Worm (Caenorhabditis elegans) whole organism, L4 larva: ENCODE measurements around the gene F55H2.5.

Experiments used
- ceh-82 ChIP-seq: sonication (generic microtip); optimal IDR thresholded peaks from 2 replicates; lab custom pipeline; 2017; ENCODE audit warnings: missing biosample characterization, missing genetic modification characterization
- daf-12 ChIP-seq: fragments of 150-350 bp; optimal IDR thresholded peaks from 2 replicates; lab custom pipeline; 2014; ENCODE audit warnings: missing biosample characterization, missing genetic modification reagents, missing genetic modification characterization
- egl-43 ChIP-seq: fragments of 200-800 bp; sonication (Bioruptor generic); IDR thresholded peaks from 2 replicates; pipeline ENCODE4 v1.3.6; 2022; ENCODE audit warnings: missing genetic modification reagents, missing genetic modification characterization, missing compliant biosample characterization
- hlh-30 ChIP-seq: sonication (generic microtip); optimal IDR thresholded peaks from 2 replicates; lab custom pipeline; 2017; ENCODE audit warnings: antibody characterized with exemption, mild to moderate bottlenecking, missing genetic modification characterization, missing compliant biosample characterization; ENCODE audit not compliant: insufficient read depth
- lin-39 ChIP-seq: fragments of 150-350 bp; optimal IDR thresholded peaks from 2 replicates; lab custom pipeline; 2014; ENCODE audit warnings: missing biosample characterization, missing genetic modification reagents, missing genetic modification characterization
- lir-3 ChIP-seq: sonication (generic microtip); optimal IDR thresholded peaks from 2 replicates; lab custom pipeline; 2016; ENCODE audit warnings: mild to moderate bottlenecking, missing genetic modification characterization, missing compliant biosample characterization
- nhr-11 ChIP-seq: fragments of 150-350 bp; optimal IDR thresholded peaks from 2 replicates; lab custom pipeline; 2014; ENCODE audit warnings: missing biosample characterization, missing genetic modification characterization

DNA sequence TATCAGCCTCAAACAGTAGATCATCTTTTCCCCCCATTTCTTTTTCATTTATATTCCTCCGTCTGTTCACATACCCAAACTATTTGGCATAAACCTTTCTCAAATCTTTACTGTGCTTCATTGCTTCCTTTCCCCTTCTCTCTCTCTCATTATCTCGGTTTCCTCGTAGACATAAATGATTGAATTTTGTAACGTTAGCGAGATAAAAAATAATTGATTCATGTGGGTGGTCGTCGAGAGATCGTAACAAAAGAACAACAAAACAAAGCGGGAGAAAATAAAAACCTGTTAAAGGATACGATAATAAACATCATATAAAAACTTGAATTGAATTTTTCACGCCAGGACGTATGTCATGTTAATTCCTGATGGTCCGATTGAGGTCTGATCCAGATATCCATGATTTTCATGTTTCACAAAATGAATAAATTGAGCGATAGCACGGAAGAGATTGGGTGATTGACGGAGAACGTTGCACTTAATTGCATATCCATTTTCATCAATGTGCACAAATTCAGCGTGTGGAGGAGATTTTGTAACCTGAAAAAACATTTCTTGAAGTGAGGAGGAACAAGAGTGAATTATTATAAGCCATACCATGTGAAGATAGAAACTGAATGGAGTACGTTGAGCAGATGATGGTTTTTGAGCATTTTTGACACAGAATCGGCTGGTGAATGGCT lies 48.3 kb upstream of the F55H2.5 start:
- TF ChIP-seq nhr-11 (no peak), egl-43 (GFP tag; lab: Robert Waterston, UW) (no peak), daf-12 (tag; lab: Kevin White, UChicago) (no peak), hlh-30 (peak; percentile 25), lin-39 (tag; lab: Kevin White, UChicago) (no peak), lir-3 (tag; lab: Kevin White, UChicago) (no peak), ceh-82 (no peak)
